Worm (Caenorhabditis elegans): Measurements from ENCODE around the gene cfim-2.
"Not testable (repeated sequence)": the region's sequence is repeated elsewhere in the genome, so short reads cannot be mapped to it uniquely, and the experiment has no call there.

- TF ChIP-seq pqm-1 (tag; optimal IDR thresholded peaks at IDR 0.05); unc-62 (GFP tag; optimal IDR thresholded peaks at IDR 0.05 in 1 of 2); unc-62 (tag; optimal IDR thresholded peaks at IDR 0.05); nhr-10 (tag; optimal IDR thresholded peaks at IDR 0.05); mes-2 (tag; optimal IDR thresholded peaks at IDR 0.05; ENCODE audit: poor library complexity, severe bottlenecking); nhr-76 (tag; optimal IDR thresholded peaks at IDR 0.05): not testable (repeated sequence)
These were observed 37.9 kb downstream of the cfim-2 start for ce11 chrIV:8964042-8964441.
